Worm (Caenorhabditis elegans) whole organism, midembryonic: ENCODE measurements around the gene mip-2.

Experiments used
- T22C8.4 ChIP-seq: fragments of 200-800 bp; sonication (Bioruptor generic); IDR thresholded peaks from 2 replicates; pipeline ENCODE4 v1.3.6; 2022; ENCODE audit warnings: missing genetic modification characterization, missing compliant biosample characterization
- cog-1 ChIP-seq: sonication (generic microtip); optimal IDR thresholded peaks from 2 replicates; lab custom pipeline; 2016; ENCODE audit warnings: missing genetic modification characterization, missing compliant biosample characterization
- flt-1 ChIP-seq: fragments of 200-800 bp; sonication (Bioruptor generic); IDR thresholded peaks from 2 replicates; pipeline ENCODE4 v1.3.6; 2022; ENCODE audit warnings: missing genetic modification characterization, missing compliant biosample characterization
- klf-2 ChIP-seq: fragments of 200-800 bp; sonication (Bioruptor generic); conservative IDR thresholded peaks from 2 replicates; pipeline ENCODE4 v1.3.6; 2022; ENCODE audit warnings: missing genetic modification reagents, missing genetic modification characterization, missing compliant biosample characterization
- med-1 ChIP-seq: sonication (generic microtip); optimal IDR thresholded peaks from 2 replicates; lab custom pipeline; 2017; ENCODE audit warnings: missing genetic modification characterization, mild to moderate bottlenecking, missing compliant biosample characterization, antibody characterized with exemption, missing genetic modification reagents; ENCODE audit not compliant: insufficient read depth
- ref-1 ChIP-seq: fragments of 200-800 bp; sonication (Bioruptor generic); conservative IDR thresholded peaks from 2 replicates; pipeline ENCODE4 v1.3.6; 2022; ENCODE audit warnings: missing genetic modification reagents, missing genetic modification characterization, missing compliant biosample characterization
- ztf-29 ChIP-seq: fragments of 200-800 bp; sonication (Bioruptor generic); IDR thresholded peaks from 2 replicates; pipeline ENCODE4 v1.3.6; 2022; ENCODE audit warnings: missing genetic modification reagents, missing genetic modification characterization, missing compliant biosample characterization

DNA sequence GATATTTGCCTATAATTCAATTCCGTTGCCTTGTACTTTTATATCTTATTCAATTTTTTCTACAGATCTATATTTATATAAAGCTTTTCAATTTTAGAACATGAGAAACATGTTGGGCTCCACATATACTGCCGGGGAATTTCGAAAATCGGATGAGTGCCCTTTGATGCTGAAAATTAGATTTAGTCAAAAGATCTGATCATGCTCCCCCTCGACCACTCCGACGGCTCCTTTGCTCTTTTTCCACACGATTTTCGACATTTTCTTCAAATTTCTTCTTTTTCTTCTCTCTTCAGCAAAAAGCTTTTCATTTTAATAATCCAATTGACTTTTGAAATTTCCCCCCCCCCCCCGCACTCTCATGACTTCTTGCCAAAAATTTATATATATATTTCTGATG is 9.7 kb upstream of the mip-2 start:
- no peak for TF ChIP-seq klf-2 (GFP tag; lab: Robert Waterston, UW)
- no peak for TF ChIP-seq cog-1 (tag; lab: Kevin White, UChicago)
- no peak for TF ChIP-seq T22C8.4
- TF ChIP-seq med-1 (GFP tag; lab: Kevin White, UChicago) = no peak
- TF ChIP-seq ref-1 (GFP tag; lab: Robert Waterston, UW) = no peak
- TF ChIP-seq ztf-29 (GFP tag; lab: Robert Waterston, UW) = no peak
- TF ChIP-seq flt-1 (GFP tag; lab: Robert Waterston, UW) = no peak
